Worm (Caenorhabditis elegans): ENCODE data around the gene D2096.5.

DNA sequence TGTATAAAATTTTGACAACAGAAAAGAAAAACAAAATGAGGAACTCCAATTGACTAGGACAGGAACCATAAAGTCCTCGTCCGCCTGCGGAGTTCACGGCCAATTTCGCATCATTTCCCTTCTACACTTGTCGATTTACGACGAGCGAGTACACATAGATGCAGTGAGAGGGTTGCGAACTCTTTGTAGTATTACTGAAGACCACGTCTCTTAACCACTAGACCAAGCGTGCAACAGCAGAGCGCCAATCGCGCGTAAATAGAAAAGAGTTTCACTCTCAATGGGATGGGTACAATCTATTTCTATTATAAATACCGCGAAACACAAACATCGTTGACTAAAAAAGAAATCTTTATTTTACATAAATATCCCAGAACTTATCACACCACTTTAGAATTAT, 15.8 kb upstream of the D2096.5 start:
- TF ChIP-seq pqm-1 (tag; optimal IDR thresholded peaks at IDR 0.05) (peak; percentile 60), nhr-77 (tag; optimal IDR thresholded peaks at IDR 0.05) (peak; percentile 48), ZK546.5 (tag; optimal IDR thresholded peaks at IDR 0.05) (no peak), lin-13 (GFP tag; optimal IDR thresholded peaks at IDR 0.05) (peak; percentile 71), ceh-28 (tag; optimal IDR thresholded peaks at IDR 0.05) (no peak), snpc-4 (tag; optimal IDR thresholded peaks at IDR 0.05) (no peak), attf-4 (tag; optimal IDR thresholded peaks at IDR 0.05) (no peak)
